Worm (Caenorhabditis elegans): Measurements from ENCODE around the gene C39D10.11.

C39D10.11 gene

ce11 chrX:7932453-7932852, 29.4 kb downstream of the C39D10.11 start (continued):
- TF ChIP-seq egl-13 (tag; optimal IDR thresholded peaks at IDR 0.05) (no peak), nhr-47 (tag; optimal IDR thresholded peaks at IDR 0.05) (no peak), snu-23 (GFP tag; optimal IDR thresholded peaks at IDR 0.05) (no peak), lin-39 (tag; optimal IDR thresholded peaks at IDR 0.05) (no peak), C16A3.4 (tag; optimal IDR thresholded peaks at IDR 0.05) (peak; percentile 26), blmp-1 (tag; optimal IDR thresholded peaks at IDR 0.05) (peak; percentile 70), nhr-12 (tag; optimal IDR thresholded peaks at IDR 0.05) (no peak), nhr-28 (tag; optimal IDR thresholded peaks at IDR 0.05) (no peak), F16B12.6 (tag; optimal IDR thresholded peaks at IDR 0.05) (no peak), mdl-1 (tag; optimal IDR thresholded peaks at IDR 0.05) (peak in 1 of 2 experiments; percentile 77), aly-2 (tag; optimal IDR thresholded peaks at IDR 0.05) (no peak), vab-15 (tag; optimal IDR thresholded peaks at IDR 0.05) (peak; percentile 66), nhr-19 (GFP tag; conservative IDR thresholded peaks at IDR 0.05) (no peak), ceh-82 (tag; optimal IDR thresholded peaks at IDR 0.05) (no peak), nhr-237 (tag; optimal IDR thresholded peaks at IDR 0.05) (no peak), tbx-2 (tag; optimal IDR thresholded peaks at IDR 0.05) (no peak), lin-13 (GFP tag; optimal IDR thresholded peaks at IDR 0.05) (no peak)

- TF ChIP-seq tbx-2 (tag; optimal IDR thresholded peaks at IDR 0.05) (no peak), nhr-76 (tag; optimal IDR thresholded peaks at IDR 0.05) (no peak), ceh-82 (tag; optimal IDR thresholded peaks at IDR 0.05) (no peak), ztf-4 (tag; optimal IDR thresholded peaks at IDR 0.05) (no peak), nhr-28 (tag; optimal IDR thresholded peaks at IDR 0.05) (no peak), fkh-8 (tag; optimal IDR thresholded peaks at IDR 0.05) (no peak), dpl-1 (GFP tag; optimal IDR thresholded peaks at IDR 0.05) (no peak), unc-86 (tag; optimal IDR thresholded peaks at IDR 0.05) (no peak), nhr-12 (tag; optimal IDR thresholded peaks at IDR 0.05) (no peak), ama-1 (optimal IDR thresholded peaks at IDR 0.05) (no peak), fos-1 (tag; optimal IDR thresholded peaks at IDR 0.05) (no peak), swsn-7 (tag; optimal IDR thresholded peaks at IDR 0.05) (no peak), nhr-19 (GFP tag; conservative IDR thresholded peaks at IDR 0.05) (no peak), unc-130 (tag; optimal IDR thresholded peaks at IDR 0.05) (no peak), zag-1 (tag; optimal IDR thresholded peaks at IDR 0.05) (no peak), dsc-1 (tag; optimal IDR thresholded peaks at IDR 0.05) (no peak), sox-4 (tag; optimal IDR thresholded peaks at IDR 0.05) (no peak), pag-3 (tag; optimal IDR thresholded peaks at IDR 0.05; ENCODE audit: borderline replicate concordance, insufficient read depth) (no peak)
Observed at ce11 chrX:7942675-7943074, 39.6 kb downstream of the C39D10.11 start.

ce11 chrX:7944999-7945398, 41.9 kb downstream of the C39D10.11 start, which contains the start of gene tnt-3:
Gene tnt-3 (minus strand): TSS chrX:7945099.
- TF ChIP-seq fkh-8 (tag; optimal IDR thresholded peaks at IDR 0.05): no peak
- no peak for TF ChIP-seq pqm-1 (tag; optimal IDR thresholded peaks at IDR 0.05)
- no peak for TF ChIP-seq mdl-1 (tag; optimal IDR thresholded peaks at IDR 0.05)

ce11 chrX:7945438-7945837, 42.4 kb downstream of the C39D10.11 start:
- TF ChIP-seq rnt-1 (tag; optimal IDR thresholded peaks at IDR 0.05): peak; percentile 45
- no peak for TF ChIP-seq mef-2 (tag; optimal IDR thresholded peaks at IDR 0.05)
- TF ChIP-seq lin-14 (GFP tag; optimal IDR thresholded peaks at IDR 0.05): peak; percentile 46

- TF ChIP-seq mep-1 (tag; optimal IDR thresholded peaks at IDR 0.05): peak; percentile 88
- peak; percentile 61 for TF ChIP-seq unc-130 (tag; optimal IDR thresholded peaks at IDR 0.05)
- peak; percentile 86 for TF ChIP-seq nhr-19 (GFP tag; conservative IDR thresholded peaks at IDR 0.05)
- peak; percentile 65 for TF ChIP-seq aha-1 (tag; optimal IDR thresholded peaks at IDR 0.05)
- TF ChIP-seq lin-39 (tag; optimal IDR thresholded peaks at IDR 0.05): peak; percentile 64
- peak; percentile 72 for TF ChIP-seq ceh-8 (GFP tag; optimal IDR thresholded peaks at IDR 0.05)
- TF ChIP-seq mab-9 (GFP tag; IDR thresholded peaks at IDR 0.05): peak; percentile 83; the same call in 1 of the 2 replicates
- TF ChIP-seq sptf-1 (tag; optimal IDR thresholded peaks at IDR 0.05): no peak
- TF ChIP-seq F16B12.6 (tag; optimal IDR thresholded peaks at IDR 0.05): peak; percentile 9
- TF ChIP-seq nhr-76 (tag; optimal IDR thresholded peaks at IDR 0.05): no peak
- peak in 1 of 2 experiments; percentile 97 for TF ChIP-seq mdl-1 (tag; optimal IDR thresholded peaks at IDR 0.05)
- TF ChIP-seq ztf-4 (tag; optimal IDR thresholded peaks at IDR 0.05): peak; percentile 81
- peak; percentile 83 for TF ChIP-seq lsy-2 (tag; optimal IDR thresholded peaks at IDR 0.05)
- no peak for TF ChIP-seq nhr-28 (tag; optimal IDR thresholded peaks at IDR 0.05)
- no peak for TF ChIP-seq pqm-1 (tag; optimal IDR thresholded peaks at IDR 0.05)
- TF ChIP-seq dsc-1 (tag; optimal IDR thresholded peaks at IDR 0.05): peak; percentile 98
- TF ChIP-seq ceh-82 (tag; optimal IDR thresholded peaks at IDR 0.05): peak; percentile 44 to 80 (median 75)
- peak; percentile 86 for TF ChIP-seq rnt-1 (tag; optimal IDR thresholded peaks at IDR 0.05)
- no peak for TF ChIP-seq Y116A8C.19 (tag; optimal IDR thresholded peaks at IDR 0.05; ENCODE audit: borderline replicate concordance)
- TF ChIP-seq jun-1 (tag; optimal IDR thresholded peaks at IDR 0.05): peak; percentile 82
- no peak for TF ChIP-seq hpl-2 (GFP tag; optimal IDR thresholded peaks at IDR 0.05)
- TF ChIP-seq fos-1 (tag; optimal IDR thresholded peaks at IDR 0.05): peak; percentile 48
- peak; percentile 97 for TF ChIP-seq nhr-71 (tag; optimal IDR thresholded peaks at IDR 0.05)
- peak; percentile 71 for TF ChIP-seq skn-1 (tag; optimal IDR thresholded peaks at IDR 0.05)
Observed at ce11 chrX:7951578-7951977, 48.5 kb downstream of the C39D10.11 start.
